Worm (Caenorhabditis elegans): ENCODE data around the gene Y43F8B.1.
A peak's percentile ranks its signal among the peaks of the same experiment; 100 is the strongest.

Y43F8B.1 gene

ce11 chrV:19510352-19510751, 35.6 kb downstream of the Y43F8B.1 start:
- TF ChIP-seq tbx-2 (tag; optimal IDR thresholded peaks at IDR 0.05) (no peak), pha-2 (tag; optimal IDR thresholded peaks at IDR 0.05) (no peak), dve-1 (tag; optimal IDR thresholded peaks at IDR 0.05) (peak; percentile 91), madf-2 (tag; optimal IDR thresholded peaks at IDR 0.05) (no peak), unc-3 (GFP tag; conservative IDR thresholded peaks at IDR 0.05) (no peak), unc-3 (tag; optimal IDR thresholded peaks at IDR 0.05) (no peak), mec-3 (tag; optimal IDR thresholded peaks at IDR 0.05; ENCODE audit: borderline replicate concordance) (no peak)

ce11 chrV:19509061-19509460, 36.9 kb downstream of the Y43F8B.1 start:
- TF ChIP-seq ceh-14 (tag; optimal IDR thresholded peaks at IDR 0.05), result no peak
- TF ChIP-seq ahr-1 (tag; optimal IDR thresholded peaks at IDR 0.05), result no peak
- TF ChIP-seq pag-3 (tag; optimal IDR thresholded peaks at IDR 0.05; ENCODE audit: borderline replicate concordance), result peak; percentile 57

- no peak for TF ChIP-seq ceh-31 (tag; optimal IDR thresholded peaks at IDR 0.05)
- TF ChIP-seq ceh-34 (tag; optimal IDR thresholded peaks at IDR 0.05), result no peak
Observed at ce11 chrV:19502579-19503151, 43.3 kb downstream of the Y43F8B.1 start, which contains the start of gene Y43F8B.3. Gene Y43F8B.3, plus strand, starts transcription at chrV:19503101.

ce11 chrV:19501389-19501788, 44.6 kb downstream of the Y43F8B.1 start:
- no peak for TF ChIP-seq ceh-14 (tag; optimal IDR thresholded peaks at IDR 0.05)
- no peak for TF ChIP-seq pros-1 (tag; optimal IDR thresholded peaks at IDR 0.05)
- no peak for TF ChIP-seq sdc-2 (tag; optimal IDR thresholded peaks at IDR 0.05)
- no peak for TF ChIP-seq rnt-1 (tag; optimal IDR thresholded peaks at IDR 0.05)
- TF ChIP-seq ceh-19 (GFP tag; optimal IDR thresholded peaks at IDR 0.05), result no peak
- TF ChIP-seq sox-2 (GFP tag; IDR thresholded peaks at IDR 0.05), result no peak
- TF ChIP-seq unc-3 (GFP tag; conservative IDR thresholded peaks at IDR 0.05), result no peak
- no peak for TF ChIP-seq unc-3 (tag; optimal IDR thresholded peaks at IDR 0.05)
- no peak for TF ChIP-seq ets-4 (tag; optimal IDR thresholded peaks at IDR 0.05)
- no peak for TF ChIP-seq K09A11.1 (tag; optimal IDR thresholded peaks at IDR 0.05; ENCODE audit: insufficient read depth)
- TF ChIP-seq ahr-1 (tag; optimal IDR thresholded peaks at IDR 0.05), result no peak
- TF ChIP-seq mec-3 (tag; optimal IDR thresholded peaks at IDR 0.05; ENCODE audit: borderline replicate concordance), result no peak

DNA sequence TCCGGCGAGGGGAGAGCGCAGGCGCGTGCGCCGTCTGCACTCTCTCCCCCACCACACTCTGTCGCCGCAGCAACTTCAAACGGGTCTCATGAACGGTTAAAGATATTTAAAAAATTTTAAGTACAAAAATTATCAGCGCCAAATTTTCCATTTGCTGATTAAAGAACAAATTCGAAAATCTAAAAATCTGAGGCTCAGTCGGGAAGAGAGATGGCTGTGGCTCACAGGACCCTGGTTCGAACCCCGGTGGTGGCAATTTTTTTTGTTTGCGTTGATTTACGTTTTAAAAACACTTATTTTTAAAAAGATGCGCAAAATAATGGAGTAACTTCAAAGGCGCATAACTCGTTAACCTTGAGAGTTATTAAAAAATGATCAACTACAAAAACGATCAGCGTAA, 48.9 kb downstream of the Y43F8B.1 start:
- no peak for TF ChIP-seq elt-2 (tag; optimal IDR thresholded peaks at IDR 0.05)
- TF ChIP-seq ttx-3 (tag; optimal IDR thresholded peaks at IDR 0.05), result no peak
- TF ChIP-seq ama-1 (optimal IDR thresholded peaks at IDR 0.05), result no peak
- no peak for TF ChIP-seq rnt-1 (tag; optimal IDR thresholded peaks at IDR 0.05)
- TF ChIP-seq pros-1 (tag; optimal IDR thresholded peaks at IDR 0.05), result no peak
- no peak for TF ChIP-seq hlh-13 (GFP tag; optimal IDR thresholded peaks at IDR 0.05)
- TF ChIP-seq eyg-1 (tag; optimal IDR thresholded peaks at IDR 0.05), result no peak
- no peak for TF ChIP-seq K02D7.2 (tag; optimal IDR thresholded peaks at IDR 0.05)

- no peak for TF ChIP-seq unc-3 (GFP tag; conservative IDR thresholded peaks at IDR 0.05)
- TF ChIP-seq unc-3 (tag; optimal IDR thresholded peaks at IDR 0.05), result no peak
- TF ChIP-seq ceh-14 (tag; optimal IDR thresholded peaks at IDR 0.05), result no peak
- TF ChIP-seq unc-86 (tag; optimal IDR thresholded peaks at IDR 0.05), result no peak
- no peak for TF ChIP-seq ahr-1 (tag; optimal IDR thresholded peaks at IDR 0.05)
- no peak for TF ChIP-seq ztf-16 (tag; optimal IDR thresholded peaks at IDR 0.05)
- TF ChIP-seq elt-2 (tag; optimal IDR thresholded peaks at IDR 0.05), result no peak
- no peak for TF ChIP-seq nfya-1 (tag; optimal IDR thresholded peaks at IDR 0.05)
- TF ChIP-seq ceh-30 (tag; optimal IDR thresholded peaks at IDR 0.05), result no peak
- no peak for TF ChIP-seq hlh-30 (tag; optimal IDR thresholded peaks at IDR 0.05; ENCODE audit: insufficient read depth)
- no peak for TF ChIP-seq pat-9 (tag; optimal IDR thresholded peaks at IDR 0.05)
- no peak for TF ChIP-seq unc-42 (tag; optimal IDR thresholded peaks at IDR 0.05)
- no peak for TF ChIP-seq mec-3 (tag; optimal IDR thresholded peaks at IDR 0.05; ENCODE audit: borderline replicate concordance)
- no peak for TF ChIP-seq ets-4 (tag; optimal IDR thresholded peaks at IDR 0.05)
- TF ChIP-seq sox-4 (tag; optimal IDR thresholded peaks at IDR 0.05), result no peak
- TF ChIP-seq che-1 (tag; optimal IDR thresholded peaks at IDR 0.05), result no peak
- no peak for TF ChIP-seq K09A11.1 (tag; optimal IDR thresholded peaks at IDR 0.05; ENCODE audit: insufficient read depth)
Observed at ce11 chrV:19495587-19495986, 50.4 kb downstream of the Y43F8B.1 start, which contains the start of gene scl-21. Gene scl-21, minus strand, starts transcription at chrV:19495687.

All from whole organism, late embryonic.